Worm (Caenorhabditis elegans) whole organism, young adult: ENCODE data around the gene pmk-2.

ENCODE experiments used
- B0035.1 ChIP-seq: sonication (generic microtip); optimal IDR thresholded peaks from 2 replicates; lab custom pipeline; 2016; ENCODE audit warnings: missing genetic modification characterization, mild to moderate bottlenecking, missing compliant biosample characterization, missing genotype, missing genetic modification reagents
- C17E4.6 ChIP-seq: fragments of 200-800 bp; sonication (Bioruptor generic); IDR thresholded peaks from 2 replicates; pipeline ENCODE4 v1.3.6; 2022; ENCODE audit warnings: missing genetic modification reagents, missing genetic modification characterization, missing compliant biosample characterization
- F52B5.7 ChIP-seq: sonication (generic microtip); optimal IDR thresholded peaks from 2 replicates; lab custom pipeline; 2016; ENCODE audit warnings: mild to moderate bottlenecking, missing genetic modification characterization, missing compliant biosample characterization
- K11D2.4 ChIP-seq: fragments of 200-800 bp; sonication (Bioruptor generic); IDR thresholded peaks from 2 replicates; pipeline ENCODE4 v1.3.6; 2022; ENCODE audit warnings: missing genetic modification reagents, missing genetic modification characterization, missing compliant biosample characterization
- T26A5.8 ChIP-seq: sonication (generic microtip); optimal IDR thresholded peaks from 2 replicates; lab custom pipeline; 2016; ENCODE audit warnings: missing genetic modification characterization, missing compliant biosample characterization
- Y79H2A.3 ChIP-seq: fragments of 200-800 bp; sonication (Bioruptor generic); conservative IDR thresholded peaks from 2 replicates; pipeline ENCODE4 v1.3.6; 2022; ENCODE audit warnings: missing genetic modification reagents, missing genetic modification characterization, missing compliant biosample characterization
- ceh-40 ChIP-seq: fragments of 200-800 bp; sonication (Bioruptor generic); IDR thresholded peaks from 2 replicates; pipeline ENCODE4 v1.3.6; 2022; ENCODE audit warnings: missing genetic modification characterization, missing compliant biosample characterization
- egl-18 ChIP-seq: fragments of 200-800 bp; sonication (Bioruptor generic); IDR thresholded peaks from 2 replicates; pipeline ENCODE4 v1.3.6; 2022; ENCODE audit warnings: missing genetic modification reagents, missing genetic modification characterization, missing compliant biosample characterization
- him-1 ChIP-seq: sonication (generic microtip); optimal IDR thresholded peaks from 2 replicates; lab custom pipeline; 2016; ENCODE audit warnings: missing genotype, missing genetic modification reagents, missing genetic modification characterization, missing compliant biosample characterization
- hlh-12 ChIP-seq: sonication (generic microtip); optimal IDR thresholded peaks from 2 replicates; lab custom pipeline; 2016; ENCODE audit warnings: missing genetic modification characterization, missing compliant biosample characterization
- madf-10 ChIP-seq: sonication (generic microtip); optimal IDR thresholded peaks from 2 replicates; lab custom pipeline; 2016; ENCODE audit warnings: mild to moderate bottlenecking, missing genetic modification characterization, missing compliant biosample characterization
- snpc-4 ChIP-seq, 5 experiments: fragments of 150-350 bp in 1 of 5; sonication (generic microtip) in 4 of 5; optimal IDR thresholded peaks; 2 replicates each; lab custom pipeline; 2014 to 2018; ENCODE audit warnings: missing genetic modification characterization in 5 of 5, missing biosample characterization in 3 of 5, antibody characterized with exemption in 2 of 5, mild to moderate bottlenecking in 2 of 5, missing compliant biosample characterization in 2 of 5, missing genotype in 2 of 5, moderate library complexity in 2 of 5, missing genetic modification reagents in 1 of 5
- somi-1 ChIP-seq: fragments of 200-800 bp; sonication (Bioruptor generic); optimal IDR thresholded peaks from 2 replicates; lab custom pipeline; 2018; ENCODE audit warnings: mild to moderate bottlenecking, missing genetic modification characterization, missing compliant biosample characterization
- ztf-22 ChIP-seq: fragments of 200-800 bp; sonication (Bioruptor generic); optimal IDR thresholded peaks from 2 replicates; lab custom pipeline; 2018; ENCODE audit warnings: mild to moderate bottlenecking, missing genetic modification characterization, moderate library complexity, missing compliant biosample characterization

DNA sequence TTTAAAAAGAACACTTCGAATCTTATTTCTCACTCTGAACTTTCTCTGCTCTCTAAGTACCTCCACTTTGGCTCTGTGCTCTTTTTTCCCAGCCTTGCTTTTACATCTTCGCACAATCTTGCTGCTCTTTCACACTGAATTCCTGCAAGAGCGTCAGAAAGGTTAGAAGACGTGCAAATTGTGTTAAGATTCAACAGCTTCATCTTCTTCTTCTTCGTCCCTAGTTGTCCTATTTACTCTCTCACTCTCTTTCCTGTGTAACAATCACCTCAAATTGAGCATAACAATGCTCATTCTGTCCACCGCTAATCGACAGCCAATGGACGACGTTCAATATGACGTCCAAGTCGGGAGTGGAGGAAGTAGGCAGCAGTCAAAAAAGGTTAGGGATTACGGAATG lies 38.1 kb downstream of the pmk-2 start:
- TF ChIP-seq B0035.1 (tag; lab: Kevin White, UChicago), result no peak
- no peak for TF ChIP-seq Y79H2A.3
- TF ChIP-seq madf-10, result no peak
- no peak for TF ChIP-seq ztf-22
- no peak for TF ChIP-seq egl-18 (GFP tag; lab: Robert Waterston, UW)
- no peak for TF ChIP-seq K11D2.4 (GFP tag; lab: Robert Waterston, UW)
- TF ChIP-seq ceh-40 (GFP tag; lab: Robert Waterston, UW), result no peak
- TF ChIP-seq him-1 (tag; lab: Kevin White, UChicago), result no peak
- no peak for TF ChIP-seq hlh-12 (tag; lab: Kevin White, UChicago)
- TF ChIP-seq T26A5.8 (tag; lab: Kevin White, UChicago), result no peak
- TF ChIP-seq snpc-4 (GFP tag; optimal IDR thresholded peaks at IDR 0.05; lab: Kevin White, UChicago), result no peak
- TF ChIP-seq snpc-4 (tag; optimal IDR thresholded peaks at IDR 0.05; lab: Kevin White, UChicago), result no peak
- no peak for TF ChIP-seq F52B5.7 (tag; lab: Kevin White, UChicago)
- no peak for TF ChIP-seq C17E4.6 (GFP tag; lab: Robert Waterston, UW)
- no peak for TF ChIP-seq somi-1 (GFP tag; lab: Kevin White, UChicago)
